Worm (Caenorhabditis elegans): ENCODE data around the gene sul-3.

The sul-3 gene

ce11 chrX:7809352-7810196 lies 24.4 kb downstream of the sul-3 start:
- no peak for TF ChIP-seq sptf-1 (tag; optimal IDR thresholded peaks at IDR 0.05)
- peak; percentile 3 for TF ChIP-seq vab-15 (tag; optimal IDR thresholded peaks at IDR 0.05)
- peak; percentile 33 for TF ChIP-seq ama-1 (optimal IDR thresholded peaks at IDR 0.05)
- TF ChIP-seq nhr-11 (tag; optimal IDR thresholded peaks at IDR 0.05), result peak; percentile 15
- TF ChIP-seq aha-1 (tag; optimal IDR thresholded peaks at IDR 0.05), result no peak
- TF ChIP-seq efl-1 (optimal IDR thresholded peaks at IDR 0.05), result peak; percentile 23 to 31
- peak in 1 of 2 experiments; percentile 46 for TF ChIP-seq efl-1 (GFP tag; optimal IDR thresholded peaks at IDR 0.05 in 1 of 2)
- TF ChIP-seq C16A3.4 (tag; optimal IDR thresholded peaks at IDR 0.05), result peak; percentile 52
- TF ChIP-seq fkh-10 (GFP tag; optimal IDR thresholded peaks at IDR 0.05), result no peak
- TF ChIP-seq jun-1 (tag; optimal IDR thresholded peaks at IDR 0.05), result peak; percentile 10
- peak; percentile 59 for TF ChIP-seq egl-13 (tag; optimal IDR thresholded peaks at IDR 0.05)
- TF ChIP-seq zag-1 (tag; optimal IDR thresholded peaks at IDR 0.05), result no peak
- peak; percentile 71 for TF ChIP-seq swsn-7 (tag; optimal IDR thresholded peaks at IDR 0.05)
- TF ChIP-seq nhr-71 (tag; optimal IDR thresholded peaks at IDR 0.05), result peak; percentile 69
- TF ChIP-seq egl-27 (tag; optimal IDR thresholded peaks at IDR 0.05), result no peak
- TF ChIP-seq tbx-2 (tag; optimal IDR thresholded peaks at IDR 0.05), result peak; percentile 54
- TF ChIP-seq nhr-19 (GFP tag; conservative IDR thresholded peaks at IDR 0.05), result peak; percentile 39; the same call in 1 of the 2 replicates
- TF ChIP-seq nhr-20 (tag; optimal IDR thresholded peaks at IDR 0.05), result peak; percentile 55
- no peak for TF ChIP-seq hpl-2 (GFP tag; optimal IDR thresholded peaks at IDR 0.05)
- TF ChIP-seq lir-3 (tag; optimal IDR thresholded peaks at IDR 0.05; ENCODE audit: poor library complexity), result peak; percentile 21
- TF ChIP-seq rnt-1 (tag; optimal IDR thresholded peaks at IDR 0.05), result peak; percentile 53
- peak; percentile 43 for TF ChIP-seq irx-1 (tag; optimal IDR thresholded peaks at IDR 0.05)
- TF ChIP-seq mep-1 (tag; optimal IDR thresholded peaks at IDR 0.05), result peak; percentile 66
- TF ChIP-seq lin-35 (GFP tag; optimal IDR thresholded peaks at IDR 0.05), result peak; percentile 60 to 64
- TF ChIP-seq fkh-8 (tag; optimal IDR thresholded peaks at IDR 0.05), result peak; percentile 42
- TF ChIP-seq mdl-1 (tag; optimal IDR thresholded peaks at IDR 0.05), result peak in 1 of 2 experiments; percentile 63
- TF ChIP-seq F16B12.6 (tag; optimal IDR thresholded peaks at IDR 0.05), result peak; percentile 86
- TF ChIP-seq lin-15B (tag; optimal IDR thresholded peaks at IDR 0.05), result no peak
- TF ChIP-seq lin-14 (GFP tag; optimal IDR thresholded peaks at IDR 0.05), result peak; percentile 87
- peak; percentile 60 for TF ChIP-seq nhr-47 (tag; optimal IDR thresholded peaks at IDR 0.05)
- TF ChIP-seq ztf-4 (tag; optimal IDR thresholded peaks at IDR 0.05), result peak; percentile 11
- TF ChIP-seq isw-1 (GFP tag; IDR thresholded peaks at IDR 0.05), result peak; percentile 20; the same call in 1 of the 2 replicates
- TF ChIP-seq nhr-85 (tag), result peak; percentile 73
- TF ChIP-seq dpl-1 (GFP tag; optimal IDR thresholded peaks at IDR 0.05), result peak in 2 of 3 experiments; percentile 11 to 29
- TF ChIP-seq skn-1 (tag; optimal IDR thresholded peaks at IDR 0.05), result peak; percentile 2
- no peak for TF ChIP-seq pqm-1 (tag; optimal IDR thresholded peaks at IDR 0.05)
- peak; percentile 77 for TF ChIP-seq snu-23 (GFP tag; optimal IDR thresholded peaks at IDR 0.05)
- TF ChIP-seq nhr-90 (tag; optimal IDR thresholded peaks at IDR 0.05; ENCODE audit: poor library complexity), result peak; percentile 34
- TF ChIP-seq ceh-82 (tag; optimal IDR thresholded peaks at IDR 0.05), result peak in 2 of 3 experiments; percentile 42 to 48
- no peak for TF ChIP-seq ces-1 (GFP tag; optimal IDR thresholded peaks at IDR 0.05)
- TF ChIP-seq unc-130 (tag; optimal IDR thresholded peaks at IDR 0.05), result peak; percentile 10
- peak; percentile 57 for TF ChIP-seq xbp-1 (tag; optimal IDR thresholded peaks at IDR 0.05)
- peak; percentile 41 for TF ChIP-seq unc-86 (tag; optimal IDR thresholded peaks at IDR 0.05)
- TF ChIP-seq blmp-1 (tag; optimal IDR thresholded peaks at IDR 0.05), result peak; percentile 88
- TF ChIP-seq lsy-2 (tag; optimal IDR thresholded peaks at IDR 0.05), result peak; percentile 47 to 68
